Worm (Caenorhabditis elegans): ENCODE data around the gene ugt-36.

DNA sequence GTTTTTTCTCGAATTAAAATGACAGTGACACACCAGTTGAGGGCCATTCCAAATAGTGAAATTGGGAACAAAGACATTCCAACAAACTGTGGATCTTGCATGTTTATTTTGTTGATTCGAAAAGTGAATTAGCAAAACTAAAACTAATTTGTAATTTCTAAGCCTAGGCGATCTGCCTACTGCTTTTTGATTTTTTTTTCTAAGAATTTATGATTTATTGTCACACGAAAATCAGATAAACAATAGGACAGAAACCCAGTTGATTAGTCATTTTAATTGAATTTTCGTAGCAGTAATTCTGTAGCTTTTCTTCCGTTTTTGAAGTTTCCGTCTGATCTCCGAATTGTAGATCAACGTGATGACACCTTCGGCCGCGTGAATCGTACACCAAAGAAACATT is 48.0 kb upstream of the ugt-36 start, which contains the start of gene srx-33:
- TF ChIP-seq ceh-82 (tag; optimal IDR thresholded peaks at IDR 0.05): no peak
- TF ChIP-seq mdl-1 (tag; optimal IDR thresholded peaks at IDR 0.05): no peak
- TF ChIP-seq daf-16 (GFP tag; optimal IDR thresholded peaks at IDR 0.05): no peak
- no peak for TF ChIP-seq daf-16 (tag; optimal IDR thresholded peaks at IDR 0.05)
- no peak for TF ChIP-seq ama-1 (optimal IDR thresholded peaks at IDR 0.05)
- no peak for TF ChIP-seq zfp-3 (GFP tag; conservative IDR thresholded peaks at IDR 0.05)
- no peak for TF ChIP-seq nhr-11 (tag; optimal IDR thresholded peaks at IDR 0.05)
- no peak for TF ChIP-seq snpc-4 (tag; optimal IDR thresholded peaks at IDR 0.05)
- no peak for TF ChIP-seq nhr-25 (tag; optimal IDR thresholded peaks at IDR 0.05; ENCODE audit: borderline replicate concordance, insufficient read depth)
- TF ChIP-seq nhr-42 (GFP tag; IDR thresholded peaks at IDR 0.05): no peak

All from whole organism, L4 larva.